Fruit fly (Drosophila melanogaster) whole organism, embryonic: ENCODE measurements around the gene CG11617.

Source experiments
- CG10462 ChIP-seq: fragments of 200-800 bp; sonication (Bioruptor generic); optimal IDR thresholded peaks from 2 replicates; lab custom pipeline; 2016; ENCODE audit warnings: missing biosample characterization, missing genetic modification characterization
- CG11456 ChIP-seq: fragments of 200-800 bp; sonication (Bioruptor generic); IDR thresholded peaks from 3 replicates; pipeline ENCODE4 v1.3.6; 2022; ENCODE audit warnings: missing biosample characterization, missing genetic modification characterization
- CG14050 ChIP-seq: fragments of 200-800 bp; sonication (Bioruptor generic); IDR thresholded peaks from 3 replicates; pipeline ENCODE4 v1.3.6; 2022; ENCODE audit warnings: missing biosample characterization, missing genetic modification characterization
- CG4730 ChIP-seq: fragments of 200-800 bp; sonication (Bioruptor generic); IDR thresholded peaks from 2 replicates; pipeline ENCODE4 v1.3.6; 2022; ENCODE audit warnings: missing biosample characterization, missing genetic modification characterization
- emc ChIP-seq: fragments of 200-800 bp; sonication (Bioruptor generic); optimal IDR thresholded peaks from 2 replicates; lab custom pipeline; 2016; ENCODE audit warnings: missing biosample characterization, missing genetic modification characterization
- psq ChIP-seq: fragments of 200-800 bp; sonication (Bioruptor generic); optimal IDR thresholded peaks from 2 replicates; lab custom pipeline; 2017; ENCODE audit warnings: missing biosample characterization, missing genetic modification characterization
- schlank ChIP-seq: fragments of 200-800 bp; sonication (Bioruptor generic); optimal IDR thresholded peaks from 2 replicates; lab custom pipeline; 2018; ENCODE audit warnings: missing biosample characterization, mild to moderate bottlenecking, missing genetic modification characterization

DNA sequence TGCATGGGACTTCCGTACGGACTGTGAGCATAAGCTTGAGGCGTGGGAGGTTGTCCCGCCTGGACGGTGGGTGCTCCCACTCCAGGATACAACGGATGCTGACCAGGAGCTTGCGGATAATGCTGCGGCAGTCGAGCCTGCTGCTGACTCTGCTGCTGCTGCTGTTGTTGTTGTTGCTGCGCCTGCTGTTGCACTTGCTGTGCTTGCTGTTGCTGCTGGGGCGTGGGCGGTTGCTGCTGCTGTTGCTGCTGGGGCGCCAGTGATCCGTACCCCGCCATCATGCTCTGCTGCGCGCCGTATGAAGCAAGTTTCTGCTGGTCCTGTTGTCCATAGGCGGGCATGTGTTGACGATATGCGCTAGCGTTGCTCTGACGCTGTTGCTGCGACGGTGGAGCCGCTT is 34.3 kb upstream of the CG11617 start:
- no peak for TF ChIP-seq psq (GFP tag; lab: Kevin White, UChicago)
- no peak for TF ChIP-seq CG11456 (GFP tag; lab: Robert Waterston, UW)
- TF ChIP-seq CG14050 (GFP tag; lab: Robert Waterston, UW), result no peak
- TF ChIP-seq CG10462 (GFP tag; lab: Kevin White, UChicago), result no peak
- TF ChIP-seq schlank (tag; lab: Kevin White, UChicago), result no peak
- TF ChIP-seq CG4730 (GFP tag; lab: Robert Waterston, UW), result no peak
- TF ChIP-seq emc (GFP tag; lab: Kevin White, UChicago), result no peak
